Worm (Caenorhabditis elegans) whole organism, L2 larva: ENCODE data around the gene par-1.

Experiments
- C34F6.9 ChIP-seq: fragments of 150-350 bp; optimal IDR thresholded peaks from 2 replicates; lab custom pipeline; 2014; ENCODE audit warnings: missing biosample characterization, missing genetic modification characterization
- F13H6.1 ChIP-seq: sonication (generic microtip); optimal IDR thresholded peaks from 2 replicates; lab custom pipeline; 2016; ENCODE audit warnings: missing genetic modification characterization, missing compliant biosample characterization
- R02D3.7 ChIP-seq: fragments of 150-350 bp; optimal IDR thresholded peaks from 2 replicates; lab custom pipeline; 2014; ENCODE audit warnings: missing biosample characterization, missing genetic modification characterization
- Y55F3AM.14 ChIP-seq: fragments of 200-800 bp; sonication (Bioruptor generic); optimal IDR thresholded peaks from 2 replicates; lab custom pipeline; 2018; ENCODE audit warnings: mild to moderate bottlenecking, missing genetic modification characterization, missing compliant biosample characterization
- ZK546.5 ChIP-seq: sonication (generic microtip); optimal IDR thresholded peaks from 2 replicates; lab custom pipeline; 2017; ENCODE audit warnings: missing biosample characterization, missing genetic modification characterization
- aly-2 ChIP-seq: fragments of 150-350 bp; optimal IDR thresholded peaks from 2 replicates; lab custom pipeline; 2014; ENCODE audit warnings: missing biosample characterization, missing genetic modification characterization
- ama-1 ChIP-seq: fragments of 150-350 bp; optimal IDR thresholded peaks from 2 replicates; lab custom pipeline; 2018; ENCODE audit warnings: inconsistent platforms
- ceh-16 ChIP-seq: fragments of 150-350 bp; optimal IDR thresholded peaks from 2 replicates; lab custom pipeline; 2014; ENCODE audit warnings: missing biosample characterization, missing genetic modification characterization
- ceh-82 ChIP-seq: fragments of 150-350 bp; optimal IDR thresholded peaks from 2 replicates; lab custom pipeline; 2014; ENCODE audit warnings: missing biosample characterization, missing genetic modification characterization
- crh-2 ChIP-seq: sonication (generic microtip); optimal IDR thresholded peaks from 2 replicates; lab custom pipeline; 2017; ENCODE audit warnings: missing biosample characterization, missing genetic modification characterization
- dmd-4 ChIP-seq: sonication (generic microtip); optimal IDR thresholded peaks from 2 replicates; lab custom pipeline; 2017; ENCODE audit warnings: missing biosample characterization, missing genetic modification characterization
- elt-3 ChIP-seq: sonication (generic microtip); optimal IDR thresholded peaks from 2 replicates; lab custom pipeline; 2017; ENCODE audit warnings: missing biosample characterization, missing genetic modification characterization
- fos-1 ChIP-seq: fragments of 150-350 bp; optimal IDR thresholded peaks from 2 replicates; lab custom pipeline; 2014; ENCODE audit warnings: missing biosample characterization, missing genetic modification characterization
- gmeb-1 ChIP-seq: fragments of 150-350 bp; optimal IDR thresholded peaks from 2 replicates; lab custom pipeline; 2014; ENCODE audit warnings: missing biosample characterization, missing genetic modification characterization
- lin-11 ChIP-seq: fragments of 150-350 bp; sonication (generic microtip); optimal IDR thresholded peaks from 2 replicates; lab custom pipeline; 2014; ENCODE audit warnings: missing biosample characterization, missing genetic modification characterization, inconsistent platforms, mixed read lengths
- lin-13 ChIP-seq: fragments of 150-350 bp; optimal IDR thresholded peaks from 2 replicates; lab custom pipeline; 2014; ENCODE audit warnings: missing biosample characterization, missing genetic modification reagents, missing genetic modification characterization
- lin-39 ChIP-seq: fragments of 150-350 bp; optimal IDR thresholded peaks from 2 replicates; lab custom pipeline; 2014; ENCODE audit warnings: missing biosample characterization, missing genetic modification reagents, missing genetic modification characterization
- lsy-2 ChIP-seq, 2 experiments: fragments of 150-350 bp in 1 of 2; sonication (generic microtip) in 1 of 2; optimal IDR thresholded peaks; 2 replicates each; lab custom pipeline; 2014 to 2017; ENCODE audit warnings: missing biosample characterization in 2 of 2, missing genetic modification characterization in 2 of 2
- mab-5 ChIP-seq: fragments of 150-350 bp; optimal IDR thresholded peaks from 2 replicates; lab custom pipeline; 2014; ENCODE audit warnings: missing biosample characterization, missing genetic modification characterization
- mdl-1 ChIP-seq, 2 experiments: fragments of 150-350 bp in 1 of 2; sonication (generic microtip) in 1 of 2; optimal IDR thresholded peaks; 2 replicates each; lab custom pipeline; 2017; ENCODE audit warnings: missing biosample characterization in 2 of 2, missing genetic modification characterization in 2 of 2
- nhr-10 ChIP-seq: sonication (generic microtip); optimal IDR thresholded peaks from 2 replicates; lab custom pipeline; 2017; ENCODE audit warnings: missing biosample characterization, missing genetic modification characterization
- nhr-11 ChIP-seq: fragments of 150-350 bp; optimal IDR thresholded peaks from 2 replicates; lab custom pipeline; 2014; ENCODE audit warnings: missing biosample characterization, missing genetic modification characterization
- nhr-23 ChIP-seq: fragments of 150-350 bp; optimal IDR thresholded peaks from 2 replicates; lab custom pipeline; 2014; ENCODE audit warnings: missing biosample characterization, missing genetic modification reagents, missing genetic modification characterization
- nhr-25 ChIP-seq: fragments of 150-350 bp; sonication (generic microtip); optimal IDR thresholded peaks from 3 replicates; lab custom pipeline; 2014; ENCODE audit warnings: missing biosample characterization, missing genetic modification characterization
- nhr-77 ChIP-seq: fragments of 150-350 bp; optimal IDR thresholded peaks from 2 replicates; lab custom pipeline; 2014; ENCODE audit warnings: missing biosample characterization, missing genetic modification characterization
- peb-1 ChIP-seq: fragments of 150-350 bp; optimal IDR thresholded peaks from 2 replicates; lab custom pipeline; 2014; ENCODE audit warnings: missing biosample characterization, missing genetic modification characterization
- sem-4 ChIP-seq: fragments of 150-350 bp; optimal IDR thresholded peaks from 2 replicates; lab custom pipeline; 2014; ENCODE audit warnings: missing biosample characterization, missing genetic modification reagents, missing genetic modification characterization
- skn-1 ChIP-seq: sonication (generic microtip); optimal IDR thresholded peaks from 2 replicates; lab custom pipeline; 2017; ENCODE audit warnings: missing biosample characterization, missing genetic modification characterization
- sma-3 ChIP-seq: sonication (generic microtip); optimal IDR thresholded peaks from 2 replicates; lab custom pipeline; 2016; ENCODE audit warnings: missing genetic modification reagents, missing genetic modification characterization, missing compliant biosample characterization
- sma-9 ChIP-seq, 2 experiments: fragments of 150-350 bp in 1 of 2; sonication (generic microtip) in 1 of 2; optimal IDR thresholded peaks; 2 replicates each; lab custom pipeline; 2014 to 2016; ENCODE audit warnings: missing genetic modification characterization in 2 of 2, mild to moderate bottlenecking in 1 of 2, missing biosample characterization in 1 of 2, missing compliant biosample characterization in 1 of 2, missing genetic modification reagents in 1 of 2, moderate library complexity in 1 of 2
- snpc-4 ChIP-seq: fragments of 150-350 bp; optimal IDR thresholded peaks from 2 replicates; lab custom pipeline; 2014; ENCODE audit warnings: missing biosample characterization, missing genetic modification characterization
- unc-39 ChIP-seq: fragments of 150-350 bp; optimal IDR thresholded peaks from 2 replicates; lab custom pipeline; 2014; ENCODE audit warnings: missing biosample characterization, missing genetic modification characterization
- unc-55 ChIP-seq: fragments of 150-350 bp; sonication (generic microtip); optimal IDR thresholded peaks from 3 replicates; lab custom pipeline; 2014; ENCODE audit warnings: missing biosample characterization, missing genetic modification reagents, missing genetic modification characterization
- unc-62 ChIP-seq: fragments of 150-350 bp; optimal IDR thresholded peaks from 2 replicates; lab custom pipeline; 2014; ENCODE audit warnings: missing biosample characterization, missing genetic modification reagents, missing genetic modification characterization
- ztf-11 ChIP-seq: sonication (generic microtip); optimal IDR thresholded peaks from 2 replicates; lab custom pipeline; 2017; ENCODE audit warnings: missing biosample characterization, missing genetic modification characterization
- ztf-4 ChIP-seq: fragments of 150-350 bp; optimal IDR thresholded peaks from 2 replicates; lab custom pipeline; 2014; ENCODE audit warnings: missing biosample characterization, missing genetic modification characterization

The par-1 gene

ce11 chrV:14167629-14168028 lies 22.5 kb upstream of the par-1 start, which contains the start of gene ocam-1:
Gene ocam-1, minus strand, starts transcription at chrV:14167729.
- TF ChIP-seq nhr-23 (no peak), crh-2 (tag; lab: Kevin White, UChicago) (no peak), sma-3 (GFP tag; lab: Kevin White, UChicago) (no peak), peb-1 (tag; lab: Kevin White, UChicago) (no peak), ceh-82 (tag; lab: Kevin White, UChicago) (no peak), R02D3.7 (tag; lab: Kevin White, UChicago) (no peak), gmeb-1 (tag; lab: Kevin White, UChicago) (no peak), lin-11 (tag; lab: Kevin White, UChicago) (no peak), C34F6.9 (tag; lab: Kevin White, UChicago) (no peak), mab-5 (tag; lab: Kevin White, UChicago) (no peak), ZK546.5 (no peak), lin-13 (no peak), unc-39 (tag; lab: Kevin White, UChicago) (no peak), aly-2 (tag; lab: Kevin White, UChicago) (no peak)

- no peak for TF ChIP-seq skn-1
- no peak for TF ChIP-seq lin-13
- TF ChIP-seq ztf-4 (tag; lab: Kevin White, UChicago): no peak
- no peak for TF ChIP-seq C34F6.9 (tag; lab: Kevin White, UChicago)
- TF ChIP-seq, all 48 proteins: peak for 0
Measured at ce11 chrV:14166630-14167029, 21.5 kb upstream of the par-1 start, which contains the start of gene cest-1.1. Gene cest-1.1, minus strand, starts transcription at chrV:14166730.

ce11 chrV:14165745-14166144 lies 20.6 kb upstream of the par-1 start:
- TF ChIP-seq mdl-1 (tag; optimal IDR thresholded peaks at IDR 0.05; lab: Kevin White, UChicago) (no peak), nhr-11 (tag; lab: Kevin White, UChicago) (no peak), gmeb-1 (tag; lab: Kevin White, UChicago) (no peak), ama-1 (lab: Kevin White, UChicago) (no peak), skn-1 (no peak), nhr-77 (tag; lab: Kevin White, UChicago) (no peak), sma-9 (GFP tag; optimal IDR thresholded peaks at IDR 0.05; lab: Kevin White, UChicago) (no peak), sma-9 (tag; optimal IDR thresholded peaks at IDR 0.05; lab: Kevin White, UChicago) (no peak), ceh-16 (tag; lab: Kevin White, UChicago) (no peak), ztf-11 (no peak), fos-1 (no peak), nhr-25 (tag; lab: Kevin White, UChicago) (no peak), sem-4 (tag; lab: Kevin White, UChicago) (no peak), F13H6.1 (no peak), nhr-23 (no peak), lsy-2 (tag; optimal IDR thresholded peaks at IDR 0.05; lab: Kevin White, UChicago) (no peak), unc-62 (GFP tag; lab: Kevin White, UChicago) (no peak), ceh-82 (tag; lab: Kevin White, UChicago) (no peak), unc-55 (GFP tag; lab: Kevin White, UChicago) (no peak), mab-5 (tag; lab: Kevin White, UChicago) (no peak)

ce11 chrV:14162959-14163548 lies 17.9 kb upstream of the par-1 start, which contains the start of gene srd-26:
Gene srd-26, minus strand, starts transcription at chrV:14163009.
- TF ChIP-seq ceh-16 (tag; lab: Kevin White, UChicago): no peak
- TF ChIP-seq sma-9 (GFP tag; optimal IDR thresholded peaks at IDR 0.05; lab: Kevin White, UChicago): no peak
- no peak for TF ChIP-seq sma-9 (tag; optimal IDR thresholded peaks at IDR 0.05; lab: Kevin White, UChicago)
- no peak for TF ChIP-seq unc-55 (GFP tag; lab: Kevin White, UChicago)
- no peak for TF ChIP-seq ZK546.5
- TF ChIP-seq sma-3 (GFP tag; lab: Kevin White, UChicago): no peak

ce11 chrV:14160698-14161097 lies 15.5 kb upstream of the par-1 start, which contains the start of gene cest-1.2:
Gene cest-1.2, minus strand, starts transcription at chrV:14160862.
- TF ChIP-seq gmeb-1 (tag; lab: Kevin White, UChicago) (peak; percentile 4), fos-1 (peak; percentile 25), snpc-4 (tag; lab: Kevin White, UChicago) (no peak)

ce11 chrV:14156468-14156867 lies 11.3 kb upstream of the par-1 start, which contains the start of gene AH10.2:
Gene AH10.2, plus strand, starts transcription at chrV:14156768.
- TF ChIP-seq ztf-11: no peak
- no peak for TF ChIP-seq mdl-1 (tag; optimal IDR thresholded peaks at IDR 0.05; lab: Kevin White, UChicago)
- TF ChIP-seq unc-39 (tag; lab: Kevin White, UChicago): no peak
- TF ChIP-seq ztf-4 (tag; lab: Kevin White, UChicago): no peak
- TF ChIP-seq nhr-10 (tag; lab: Kevin White, UChicago): no peak
- TF ChIP-seq peb-1 (tag; lab: Kevin White, UChicago): no peak
- TF ChIP-seq F13H6.1: no peak
- no peak for TF ChIP-seq Y55F3AM.14 (GFP tag; lab: Kevin White, UChicago)
- TF ChIP-seq elt-3: no peak
- no peak for TF ChIP-seq nhr-25 (tag; lab: Kevin White, UChicago)
- TF ChIP-seq sma-3 (GFP tag; lab: Kevin White, UChicago): no peak
- no peak for TF ChIP-seq dmd-4 (tag; lab: Kevin White, UChicago)
- no peak for TF ChIP-seq lin-39 (tag; lab: Kevin White, UChicago)
- no peak for TF ChIP-seq fos-1
